Fruit fly (Drosophila melanogaster): ENCODE results near the gene CG1662.

CG1662 gene

DNA sequence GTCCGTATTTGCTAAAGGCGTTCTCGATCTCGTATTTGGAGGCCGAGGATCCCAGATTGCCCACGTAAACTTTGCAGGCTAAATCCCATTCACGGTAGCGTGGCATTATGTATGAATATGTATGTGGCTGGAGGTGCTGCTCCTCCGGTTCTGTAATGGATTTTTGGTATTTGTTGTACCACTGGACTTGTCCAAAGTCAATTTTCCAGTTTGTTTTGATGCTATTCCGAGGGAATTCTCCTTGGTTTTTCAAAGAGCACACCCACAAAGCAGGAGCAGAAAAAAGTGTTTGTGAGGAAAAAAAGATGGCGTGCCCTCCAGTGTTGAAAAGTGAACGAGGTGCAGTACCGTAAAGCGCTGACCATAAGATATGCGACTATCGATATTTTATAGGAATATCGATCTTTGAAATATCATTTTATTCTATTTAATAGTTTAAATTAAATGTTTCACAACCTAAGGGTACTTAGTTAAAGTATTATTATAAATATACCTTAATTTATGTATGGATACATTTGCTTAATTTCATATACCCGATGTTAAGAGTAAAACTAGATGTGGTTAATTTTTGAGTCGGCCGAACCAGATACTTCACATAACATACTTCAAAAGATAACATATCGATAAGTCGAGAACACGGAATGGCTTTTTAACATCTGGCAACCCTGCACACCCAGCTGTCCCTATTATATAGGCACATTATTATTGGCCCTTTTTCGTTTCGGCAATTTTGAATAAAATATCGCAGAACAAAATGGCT lies 2.6 kb upstream of the CG1662 start, which contains the start of the genes Rbp1-like and Tim9a (continued):
- no peak for TF ChIP-seq Bdp1 (GFP tag; optimal IDR thresholded peaks at IDR 0.05)
- TF ChIP-seq shn (GFP tag; optimal IDR thresholded peaks at IDR 0.05) = no peak
- TF ChIP-seq dan (GFP tag; IDR thresholded peaks at IDR 0.05) = no peak
- TF ChIP-seq CG4328 (GFP tag; optimal IDR thresholded peaks at IDR 0.05) = peak; percentile 22
- TF ChIP-seq CG18599 (GFP tag; optimal IDR thresholded peaks at IDR 0.05) = peak; percentile 63
- TF ChIP-seq cg (GFP tag; optimal IDR thresholded peaks at IDR 0.05) = no peak
- TF ChIP-seq caup (GFP tag; optimal IDR thresholded peaks at IDR 0.05; ENCODE audit: severe bottlenecking) = peak; percentile 37
- peak; percentile 17 for TF ChIP-seq Fer3 (tag; optimal IDR thresholded peaks at IDR 0.05)
- TF ChIP-seq tin (GFP tag; optimal IDR thresholded peaks at IDR 0.05) = peak; percentile 13
- TF ChIP-seq E2f2 (GFP tag; IDR thresholded peaks at IDR 0.05) = peak; percentile 57
- TF ChIP-seq Side (GFP tag; optimal IDR thresholded peaks at IDR 0.05) = no peak
- TF ChIP-seq slou (GFP tag; optimal IDR thresholded peaks at IDR 0.05) = peak; percentile 29
- TF ChIP-seq CG13894 (tag; optimal IDR thresholded peaks at IDR 0.05) = peak; percentile 62
- peak; percentile 87 for TF ChIP-seq Dll (GFP tag; IDR thresholded peaks at IDR 0.05; ENCODE audit: partially characterized antibody)
- TF ChIP-seq Hsf (GFP tag; optimal IDR thresholded peaks at IDR 0.05) = peak; percentile 9
- no peak for TF ChIP-seq Poxn (GFP tag; IDR thresholded peaks at IDR 0.05)
- TF ChIP-seq CG9817 (tag; optimal IDR thresholded peaks at IDR 0.05) = peak; percentile 5
- peak; percentile 34 for TF ChIP-seq CG15696 (tag; optimal IDR thresholded peaks at IDR 0.05)
- peak; percentile 56 for TF ChIP-seq CoRest (tag; optimal IDR thresholded peaks at IDR 0.05)
- TF ChIP-seq slbo (GFP tag; IDR thresholded peaks at IDR 0.05) = peak; percentile 48
- TF ChIP-seq vnd (GFP tag; IDR thresholded peaks at IDR 0.05; ENCODE audit: partially characterized antibody) = peak; percentile 76
- TF ChIP-seq ind (GFP tag; optimal IDR thresholded peaks at IDR 0.05) = peak; percentile 26
- TF ChIP-seq trem (tag; optimal IDR thresholded peaks at IDR 0.05) = peak; percentile 70
- TF ChIP-seq tna (GFP tag; IDR thresholded peaks at IDR 0.05; ENCODE audit: partially characterized antibody) = peak; percentile 43; the same call in 1 of the 2 replicates
- peak in 1 of 2 experiments; percentile 79 for TF ChIP-seq eve (GFP tag; optimal IDR thresholded peaks at IDR 0.05)
- no peak for TF ChIP-seq CG5245 (GFP tag; optimal IDR thresholded peaks at IDR 0.05)
- TF ChIP-seq CG15479 (GFP tag; optimal IDR thresholded peaks at IDR 0.05) = no peak
- TF ChIP-seq HLH4C (GFP tag; IDR thresholded peaks at IDR 0.05; ENCODE audit: partially characterized antibody) = peak; percentile 72
- peak; percentile 61; the same call in 1 of the 3 replicates for TF ChIP-seq CG17361 (GFP tag; IDR thresholded peaks at IDR 0.05)
- no peak for TF ChIP-seq Asciz (GFP tag; optimal IDR thresholded peaks at IDR 0.05)
- peak; percentile 9 for TF ChIP-seq Deaf1 (tag; optimal IDR thresholded peaks at IDR 0.05)
- peak; percentile 13 for TF ChIP-seq CG7987 (GFP tag; optimal IDR thresholded peaks at IDR 0.05)
- no peak for TF ChIP-seq CG17568 (GFP tag; optimal IDR thresholded peaks at IDR 0.05)
- no peak for TF ChIP-seq prd (optimal IDR thresholded peaks at IDR 0.05)
- 0 out of 3 replicates have a peak, but pooled peaks have one; percentile 30 for TF ChIP-seq prd (GFP tag; IDR thresholded peaks at IDR 0.05)
- no peak for TF ChIP-seq ftz-f1 (GFP tag; optimal IDR thresholded peaks at IDR 0.05)
- TF ChIP-seq zen2 (GFP tag; IDR thresholded peaks at IDR 0.05; ENCODE audit: partially characterized antibody) = 0 out of 3 replicates have a peak, but pooled peaks have one; percentile 32
- no peak for TF ChIP-seq Fer2 (tag; optimal IDR thresholded peaks at IDR 0.05)
- no peak for TF ChIP-seq CG3726 (GFP tag; IDR thresholded peaks at IDR 0.05)
- peak; percentile 67 for TF ChIP-seq Dref (GFP tag; IDR thresholded peaks at IDR 0.05)
- no peak for TF ChIP-seq repo (GFP tag; optimal IDR thresholded peaks at IDR 0.05)
- TF ChIP-seq CG10543 (GFP tag; optimal IDR thresholded peaks at IDR 0.05) = peak; percentile 61
- no peak for TF ChIP-seq Six4 (GFP tag; optimal IDR thresholded peaks at IDR 0.05)
- TF ChIP-seq sens (GFP tag) = peak; percentile 46
- TF ChIP-seq nerfin-1 (tag; optimal IDR thresholded peaks at IDR 0.05) = no peak
- peak; percentile 22 for TF ChIP-seq Vsx1 (GFP tag; optimal IDR thresholded peaks at IDR 0.05)
- peak; percentile 24; the same call in 1 of the 2 replicates for TF ChIP-seq MBD-R2 (GFP tag; IDR thresholded peaks at IDR 0.05)
- no peak for TF ChIP-seq Hr78 (GFP tag; optimal IDR thresholded peaks at IDR 0.05)

Data from whole organism, embryonic.